Worm (Caenorhabditis elegans) whole organism, midembryonic: ENCODE measurements around the gene T05H4.11.

ENCODE experiments used
- T22C8.4 ChIP-seq: fragments of 200-800 bp; sonication (Bioruptor generic); IDR thresholded peaks from 2 replicates; pipeline ENCODE4 v1.3.6; 2022; ENCODE audit warnings: missing genetic modification characterization, missing compliant biosample characterization
- cog-1 ChIP-seq: sonication (generic microtip); optimal IDR thresholded peaks from 2 replicates; lab custom pipeline; 2016; ENCODE audit warnings: missing genetic modification characterization, missing compliant biosample characterization
- flt-1 ChIP-seq: fragments of 200-800 bp; sonication (Bioruptor generic); IDR thresholded peaks from 2 replicates; pipeline ENCODE4 v1.3.6; 2022; ENCODE audit warnings: missing genetic modification characterization, missing compliant biosample characterization
- klf-2 ChIP-seq: fragments of 200-800 bp; sonication (Bioruptor generic); conservative IDR thresholded peaks from 2 replicates; pipeline ENCODE4 v1.3.6; 2022; ENCODE audit warnings: missing genetic modification reagents, missing genetic modification characterization, missing compliant biosample characterization
- med-1 ChIP-seq: sonication (generic microtip); optimal IDR thresholded peaks from 2 replicates; lab custom pipeline; 2017; ENCODE audit warnings: missing genetic modification characterization, mild to moderate bottlenecking, missing compliant biosample characterization, antibody characterized with exemption, missing genetic modification reagents; ENCODE audit not compliant: insufficient read depth
- ref-1 ChIP-seq: fragments of 200-800 bp; sonication (Bioruptor generic); conservative IDR thresholded peaks from 2 replicates; pipeline ENCODE4 v1.3.6; 2022; ENCODE audit warnings: missing genetic modification reagents, missing genetic modification characterization, missing compliant biosample characterization
- tab-1 ChIP-seq: fragments of 200-800 bp; sonication (Bioruptor generic); IDR thresholded peaks from 2 replicates; pipeline ENCODE4 v1.3.6; 2022; ENCODE audit warnings: missing genetic modification characterization, missing compliant biosample characterization
- ztf-23 ChIP-seq: fragments of 200-800 bp; sonication (Bioruptor generic); IDR thresholded peaks from 2 replicates; pipeline ENCODE4 v1.3.6; 2022; ENCODE audit warnings: missing genetic modification reagents, missing genetic modification characterization, missing compliant biosample characterization
- ztf-29 ChIP-seq: fragments of 200-800 bp; sonication (Bioruptor generic); IDR thresholded peaks from 2 replicates; pipeline ENCODE4 v1.3.6; 2022; ENCODE audit warnings: missing genetic modification reagents, missing genetic modification characterization, missing compliant biosample characterization

- TF ChIP-seq klf-2 (GFP tag; lab: Robert Waterston, UW) (no peak), ztf-29 (GFP tag; lab: Robert Waterston, UW) (no peak), T22C8.4 (GFP tag; lab: Robert Waterston, UW) (no peak), cog-1 (no peak), flt-1 (GFP tag; lab: Robert Waterston, UW) (no peak), ztf-23 (GFP tag; lab: Robert Waterston, UW) (no peak), med-1 (GFP tag; lab: Kevin White, UChicago) (no peak), ref-1 (no peak), tab-1 (GFP tag; lab: Robert Waterston, UW) (no peak)
Observed at ce11 chrV:6413057-6413456, 13.0 kb downstream of the T05H4.11 start.
